Worm (Caenorhabditis elegans) whole organism, dauer: Measurements from ENCODE around the gene alh-8.
"Not testable (repeated sequence)": the region's sequence is repeated elsewhere in the genome, so short reads cannot be mapped to it uniquely, and the experiment has no call there.

Source experiments
- unc-62 ChIP-seq: sonication (generic microtip); optimal IDR thresholded peaks from 2 replicates; lab custom pipeline; 2017; ENCODE audit warnings: missing biosample characterization, missing genetic modification reagents, missing genetic modification characterization

alh-8 gene

DNA sequence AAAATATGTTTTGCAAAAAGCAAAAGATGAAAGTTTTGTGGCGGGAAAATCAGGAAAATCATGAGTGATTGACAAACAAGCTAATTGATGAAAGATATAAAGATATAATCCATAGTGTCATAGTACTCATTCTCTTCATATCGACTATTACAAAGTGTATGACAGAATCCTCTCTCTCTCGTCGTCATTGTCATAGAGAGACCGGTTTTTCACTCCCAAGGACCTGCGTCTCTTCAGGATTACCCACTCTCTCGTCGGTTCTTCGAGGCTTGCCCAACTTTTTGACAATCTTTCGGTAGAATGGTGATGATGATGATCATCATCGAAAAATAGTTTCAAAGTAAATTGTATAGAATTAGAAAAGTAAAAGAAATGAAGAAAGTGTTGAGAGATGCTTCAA lies 8.5 kb downstream of the alh-8 start:
- no peak for TF ChIP-seq unc-62 (GFP tag; lab: Kevin White, UChicago)

DNA sequence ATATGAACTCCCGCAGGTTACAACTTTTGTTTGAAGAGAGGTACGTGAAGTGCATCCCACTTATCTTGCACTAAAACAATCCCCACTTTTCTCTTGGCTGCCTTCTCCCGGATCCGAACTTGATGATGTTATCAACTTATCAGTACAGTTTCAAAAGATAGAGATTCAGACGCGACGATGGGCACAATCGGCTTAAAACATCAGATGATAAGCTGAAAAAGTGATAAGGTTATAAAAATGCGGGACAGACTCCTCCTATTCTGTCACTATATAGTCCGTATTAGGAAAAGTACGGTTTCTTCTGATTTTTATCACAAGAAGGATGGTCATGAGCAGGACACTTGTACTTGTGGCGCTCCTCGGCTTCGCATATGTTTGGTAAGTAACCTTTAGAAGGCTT lies 10.3 kb downstream of the alh-8 start, which contains the start of gene ctsa-1.2:
TSS of gene ctsa-1.2 (plus strand) at position 160 of the 400 bp plus-strand sequence.
- TF ChIP-seq unc-62 (GFP tag; lab: Kevin White, UChicago): no peak

DNA sequence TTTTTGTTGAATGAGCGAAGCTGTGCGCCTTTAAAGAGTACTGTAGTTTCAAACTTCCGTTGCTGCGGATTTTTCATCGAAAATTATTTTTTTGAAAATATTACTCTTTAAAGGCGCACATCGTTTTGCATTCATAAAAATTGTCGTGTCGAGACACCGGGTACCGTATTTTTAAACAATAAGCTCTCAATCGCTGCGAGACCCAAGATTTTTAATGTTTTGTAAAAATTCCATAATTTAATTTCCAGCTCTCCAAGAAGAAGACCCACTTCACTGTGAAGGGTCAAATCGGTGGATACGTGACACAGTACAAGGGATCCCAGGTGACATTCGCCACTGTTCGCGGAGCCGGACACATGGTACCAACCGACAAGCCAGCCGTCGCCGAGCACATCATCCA lies 13.5 kb downstream of the alh-8 start:
- no peak for TF ChIP-seq unc-62 (GFP tag; lab: Kevin White, UChicago)

DNA sequence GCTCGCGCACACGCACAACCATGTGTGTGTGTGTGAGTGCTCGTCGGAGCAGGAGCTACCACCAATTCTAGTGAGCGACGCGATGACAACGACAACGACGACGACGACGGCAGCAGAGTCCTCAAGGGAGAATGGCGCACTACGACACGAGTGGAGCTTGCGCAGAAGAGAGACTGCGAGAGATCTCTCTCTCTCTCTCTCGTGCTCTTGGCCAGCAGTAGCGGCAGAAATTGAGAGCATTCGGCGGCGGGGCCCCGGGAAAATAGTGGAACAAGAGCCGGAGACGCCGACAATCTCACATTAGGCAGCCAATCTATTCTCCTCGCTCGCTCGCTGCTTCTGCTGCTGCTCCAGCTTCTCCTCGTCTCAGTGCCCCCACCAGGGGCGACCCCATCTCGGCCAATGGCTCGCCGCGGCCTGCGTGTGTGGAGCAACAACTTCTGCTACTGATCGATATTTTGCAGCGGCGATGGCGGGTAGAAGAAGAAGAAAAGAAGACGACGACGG lies 18.0 kb downstream of the alh-8 start:
- TF ChIP-seq unc-62 (GFP tag; lab: Kevin White, UChicago): no peak

DNA sequence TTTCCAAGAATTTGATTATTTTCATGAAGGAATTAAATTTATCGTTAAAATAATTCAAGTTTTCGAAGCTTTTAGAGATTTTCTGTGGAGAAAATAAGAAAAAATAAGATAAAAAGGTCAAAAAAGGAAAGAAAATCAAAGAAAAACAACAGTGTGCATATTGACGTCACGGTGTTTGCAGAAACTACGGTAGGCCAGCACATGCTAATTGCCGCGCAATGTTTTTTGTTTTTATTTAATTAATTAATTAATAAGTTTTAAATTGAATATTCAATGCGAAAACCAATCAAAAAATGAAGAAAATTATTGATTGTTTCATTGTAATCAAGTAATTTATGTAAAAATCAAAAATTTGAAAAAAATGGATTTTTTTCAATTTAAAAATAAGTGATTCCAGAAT lies 19.0 kb downstream of the alh-8 start:
- TF ChIP-seq unc-62 (GFP tag; lab: Kevin White, UChicago): no peak

DNA sequence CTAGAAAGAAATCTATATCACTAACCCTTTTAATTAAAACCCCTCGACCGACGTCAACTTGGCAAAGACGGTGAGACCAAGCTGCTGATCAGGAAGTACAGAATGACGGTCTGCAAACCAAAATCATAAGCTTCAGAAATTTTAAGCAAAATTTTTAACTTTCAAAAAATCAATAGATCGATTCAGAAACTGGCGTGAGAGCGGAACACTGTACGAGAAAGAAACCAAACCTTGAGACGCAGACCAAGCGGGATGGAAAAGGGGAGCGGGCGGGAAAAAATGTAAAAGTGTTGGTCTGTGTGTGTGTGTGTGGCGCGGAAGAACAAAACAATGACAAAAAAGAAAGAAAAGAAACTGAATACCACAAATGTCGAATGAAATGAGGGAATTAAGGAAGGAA lies 19.6 kb downstream of the alh-8 start, which contains the start of the genes F44E5.17 and gpb-1:
TSS of gene F44E5.17 (minus strand) at position 101 of the 400 bp plus-strand sequence.
TSS of gene gpb-1 (minus strand) at position 118 of the 400 bp plus-strand sequence.
- no peak for TF ChIP-seq unc-62 (GFP tag; lab: Kevin White, UChicago)

DNA sequence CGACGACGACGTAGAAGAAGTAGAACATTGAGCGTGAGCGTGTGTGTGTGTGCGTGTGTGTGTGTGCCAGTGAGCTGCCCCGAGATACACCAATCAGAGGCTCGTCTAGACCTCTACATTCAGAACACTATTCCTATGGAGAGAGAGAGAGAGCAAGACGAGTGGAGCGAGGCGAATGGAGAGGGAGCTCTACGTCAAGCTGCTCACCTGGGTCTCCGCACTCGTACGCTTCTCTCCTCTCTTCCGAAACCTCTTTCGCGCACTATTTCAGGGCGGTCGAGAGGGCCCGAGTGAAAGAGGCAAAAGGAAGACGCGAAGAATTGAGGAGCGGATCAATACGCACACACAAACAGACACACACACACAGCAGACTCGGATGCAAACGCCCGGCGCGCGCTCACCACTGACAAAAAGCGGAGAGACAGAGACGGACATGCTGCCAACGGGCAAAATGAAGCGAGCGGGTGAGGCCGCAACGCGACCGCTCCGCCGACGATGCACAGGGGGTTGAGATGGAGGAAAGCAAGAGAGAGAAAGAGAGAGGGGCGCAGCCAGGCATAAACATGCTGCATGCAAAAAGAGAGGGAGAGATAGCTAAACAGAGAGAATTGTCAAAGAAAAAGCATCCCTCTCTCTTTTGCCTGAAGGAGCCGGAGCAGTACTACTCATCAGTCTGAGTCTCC lies 20.8 kb downstream of the alh-8 start:
- no peak for TF ChIP-seq unc-62 (GFP tag; lab: Kevin White, UChicago)

DNA sequence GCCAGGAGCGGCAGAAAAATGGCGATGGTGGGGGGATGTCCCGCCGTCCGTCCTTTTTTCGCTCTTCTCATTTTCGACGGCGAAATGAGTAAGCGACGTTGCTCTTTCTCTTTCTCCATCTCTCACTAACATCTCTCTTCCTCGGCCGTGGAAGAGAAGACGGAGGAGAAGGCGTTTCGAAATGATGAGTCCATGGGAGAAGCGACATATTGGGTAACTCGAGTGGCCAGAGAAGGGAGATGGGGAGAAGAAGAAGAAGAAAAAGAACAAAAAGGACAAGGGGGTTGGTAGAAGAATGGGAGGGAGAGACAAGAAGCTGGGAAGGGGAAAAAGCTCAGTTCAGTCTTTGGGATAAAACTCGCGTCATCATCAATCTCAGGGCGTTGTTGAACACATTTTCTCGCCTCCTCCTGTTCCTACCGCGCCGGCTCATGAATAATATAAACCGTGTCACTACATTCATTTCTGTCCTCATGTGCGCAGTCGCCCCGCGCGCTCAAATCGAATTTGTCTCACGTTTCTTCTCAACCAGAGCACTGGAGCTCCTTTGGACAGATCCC lies 22.8 kb downstream of the alh-8 start:
- no peak for TF ChIP-seq unc-62 (GFP tag; lab: Kevin White, UChicago)

DNA sequence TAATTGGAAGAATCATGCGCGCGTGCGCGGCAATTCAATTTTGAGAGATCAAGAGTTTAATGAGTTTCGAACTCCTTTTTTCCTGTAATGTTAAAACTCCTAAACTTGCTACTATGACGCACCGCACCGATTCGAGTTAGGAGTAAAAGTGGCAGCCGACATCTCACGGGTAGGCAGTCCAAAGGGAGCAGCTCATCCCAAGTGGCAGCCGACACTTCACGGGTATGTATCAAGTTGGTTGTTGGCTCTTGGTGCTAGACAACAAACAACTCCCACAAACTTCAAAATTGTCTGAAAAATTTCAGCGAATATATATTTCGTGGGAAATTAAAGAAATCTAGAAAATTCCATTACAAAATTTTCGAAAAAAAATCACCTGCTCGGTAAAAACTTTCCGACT lies 24.3 kb downstream of the alh-8 start:
- TF ChIP-seq unc-62 (GFP tag; lab: Kevin White, UChicago): no peak

DNA sequence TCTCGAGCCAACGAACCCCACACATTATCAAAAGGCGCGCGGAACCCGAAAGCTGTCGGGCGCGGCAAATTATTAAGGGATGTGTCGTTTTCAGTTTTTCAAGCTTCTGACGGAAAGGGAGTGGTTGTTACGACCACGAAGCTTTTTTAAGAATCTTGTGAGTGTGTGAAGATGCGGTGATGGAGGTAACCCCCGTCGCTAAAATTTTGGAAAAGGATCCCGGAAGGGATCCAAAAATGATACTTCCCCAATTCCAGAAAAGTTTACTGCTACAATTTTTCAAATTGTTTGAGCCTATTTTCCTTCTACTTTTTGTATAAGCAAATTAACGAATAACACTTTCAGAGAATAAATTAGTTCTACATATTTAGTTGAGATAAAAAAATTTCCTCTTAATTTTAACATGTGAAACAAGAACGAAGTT lies 27.8 kb downstream of the alh-8 start:
- TF ChIP-seq unc-62 (GFP tag; lab: Kevin White, UChicago): no peak

DNA sequence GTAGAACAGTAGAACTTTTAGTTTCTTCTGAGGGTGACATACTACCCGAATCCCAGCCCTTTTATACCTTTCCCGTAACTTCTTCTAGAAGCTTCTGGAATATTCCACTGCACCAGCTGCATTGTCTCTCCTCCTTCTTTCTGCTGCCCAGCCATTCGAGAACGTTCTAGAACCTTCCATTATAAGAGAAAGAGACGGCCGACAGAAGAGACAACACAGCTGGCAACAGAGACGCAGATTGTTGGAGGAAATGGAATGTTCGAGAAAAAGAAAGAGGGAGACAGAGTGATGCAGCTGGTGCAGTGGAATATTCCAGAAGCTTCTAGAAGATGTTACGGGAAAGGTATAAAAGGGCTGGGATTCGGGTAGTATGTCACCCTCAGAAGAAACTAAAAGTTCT lies 30.4 kb downstream of the alh-8 start, which contains the start of the genes F44E5.4 and F44E5.5:
TSS of gene F44E5.4 (minus strand) at position 35 of the 400 bp plus-strand sequence.
TSS of gene F44E5.5 (plus strand) at position 386 of the 400 bp plus-strand sequence.
- TF ChIP-seq unc-62 (GFP tag; lab: Kevin White, UChicago): not testable (repeated sequence)

DNA sequence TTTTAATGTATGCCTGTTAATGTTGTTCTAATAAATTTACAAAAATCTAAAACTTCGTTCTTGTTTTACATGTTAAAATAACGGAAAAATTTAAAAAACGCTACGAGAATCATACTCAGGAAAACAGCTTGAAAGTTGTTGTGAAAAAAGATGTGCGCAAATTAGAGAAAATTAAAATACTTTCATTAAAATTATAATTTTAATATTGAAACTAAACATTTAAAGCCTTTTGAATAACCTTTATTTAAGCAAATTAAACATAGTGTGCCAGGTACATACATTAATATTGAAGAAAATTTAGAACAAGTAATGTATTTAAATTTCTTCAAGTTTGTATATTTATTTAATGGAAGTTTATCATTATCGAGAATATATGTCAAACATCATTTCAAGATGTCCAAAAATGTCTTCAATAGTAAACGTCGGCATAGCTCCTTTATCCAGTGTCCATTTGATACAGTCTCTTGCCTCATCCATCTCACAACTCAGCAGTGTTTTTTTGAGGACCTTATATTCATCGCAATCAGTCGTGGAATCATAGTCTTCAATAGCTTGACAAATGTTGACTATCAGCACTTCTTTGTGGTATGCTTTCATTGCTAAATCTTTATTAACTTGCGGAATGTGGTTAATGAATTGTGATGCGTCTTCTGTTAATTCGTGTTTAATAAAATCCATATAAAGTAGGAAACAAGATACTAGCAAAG lies 33.1 kb downstream of the alh-8 start:
- no peak for TF ChIP-seq unc-62 (GFP tag; lab: Kevin White, UChicago)

DNA sequence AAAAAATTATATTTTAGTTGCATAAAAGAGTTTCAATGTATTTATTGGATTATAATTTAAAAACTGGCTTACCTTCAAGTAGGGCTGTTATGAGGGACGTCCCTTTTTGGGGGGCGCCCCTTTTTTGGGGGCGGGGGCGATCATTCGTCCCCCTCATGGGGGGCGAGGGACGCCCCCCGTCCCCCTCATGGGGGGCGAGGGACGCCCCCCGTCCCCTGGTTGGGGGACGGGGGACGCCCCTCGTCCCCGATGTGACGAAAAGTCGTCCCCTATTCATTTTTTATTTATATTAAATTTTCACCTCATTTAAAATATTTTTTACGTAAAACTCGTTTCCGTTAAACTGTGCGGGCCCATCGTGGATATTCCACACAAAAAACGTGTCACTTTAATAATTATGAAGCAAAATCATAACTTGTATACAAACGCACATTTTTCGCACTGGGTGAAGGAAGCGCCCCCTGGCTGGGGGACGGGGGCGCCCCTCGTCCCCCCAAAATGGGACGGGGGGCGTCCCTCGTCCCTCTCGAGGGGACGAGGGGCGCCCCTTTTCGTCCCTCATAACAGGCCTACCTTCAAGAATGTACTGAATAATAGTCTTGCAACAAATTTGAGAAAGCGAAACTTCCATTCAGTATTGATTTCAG lies 36.8 kb downstream of the alh-8 start:
- TF ChIP-seq unc-62 (GFP tag; lab: Kevin White, UChicago): no peak

DNA sequence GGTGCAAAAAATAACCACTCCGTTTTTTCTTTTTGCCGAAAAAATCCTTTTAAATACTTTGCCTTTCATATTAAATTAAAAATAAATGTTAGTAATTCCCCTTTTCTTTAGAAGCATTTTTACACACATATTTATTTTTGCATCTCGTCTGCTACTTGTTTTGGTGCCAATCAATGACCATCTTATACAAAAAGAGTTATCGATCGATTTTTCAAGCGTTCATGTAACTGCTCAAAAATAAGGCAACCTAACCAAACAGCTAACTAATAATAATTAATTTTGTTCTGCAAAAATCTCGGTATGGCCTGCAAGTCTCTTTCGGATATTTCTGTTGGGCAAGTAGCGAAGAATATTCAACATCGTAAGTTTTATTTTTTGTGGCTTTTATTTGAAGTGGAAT lies 37.6 kb downstream of the alh-8 start, which contains the start of gene F44E5.2:
TSS of gene F44E5.2 (plus strand) at position 301 of the 400 bp plus-strand sequence.
- TF ChIP-seq unc-62 (GFP tag; lab: Kevin White, UChicago): no peak

DNA sequence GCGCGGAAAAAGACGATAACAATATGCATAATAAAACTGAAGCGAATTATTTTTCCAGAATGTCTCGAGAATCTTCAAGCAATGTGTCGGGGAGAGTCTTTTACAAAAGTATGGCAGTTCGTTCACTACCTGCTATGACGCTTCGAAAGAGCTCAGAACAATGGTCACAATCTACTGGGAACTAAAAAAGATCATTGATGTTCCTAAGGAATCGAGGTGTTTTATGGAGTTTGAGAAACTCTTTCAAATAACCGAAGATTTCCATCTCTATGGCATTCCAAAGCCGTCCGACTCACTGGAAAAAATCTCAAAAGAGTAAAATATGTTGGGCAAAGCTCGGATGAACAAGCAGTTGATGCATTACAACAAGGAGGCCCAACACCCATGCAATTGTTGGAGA lies 43.5 kb downstream of the alh-8 start, which contains the start of gene F44E5.15:
TSS of gene F44E5.15 (plus strand) at position 301 of the 400 bp plus-strand sequence.
- TF ChIP-seq unc-62 (GFP tag; lab: Kevin White, UChicago): no peak
